Worm (Caenorhabditis elegans): ENCODE measurements around the gene nhr-229.
"Not testable (repeated sequence)": the region's sequence is repeated elsewhere in the genome, so short reads cannot be mapped to it uniquely, and the experiment has no call there.

The nhr-229 gene

DNA sequence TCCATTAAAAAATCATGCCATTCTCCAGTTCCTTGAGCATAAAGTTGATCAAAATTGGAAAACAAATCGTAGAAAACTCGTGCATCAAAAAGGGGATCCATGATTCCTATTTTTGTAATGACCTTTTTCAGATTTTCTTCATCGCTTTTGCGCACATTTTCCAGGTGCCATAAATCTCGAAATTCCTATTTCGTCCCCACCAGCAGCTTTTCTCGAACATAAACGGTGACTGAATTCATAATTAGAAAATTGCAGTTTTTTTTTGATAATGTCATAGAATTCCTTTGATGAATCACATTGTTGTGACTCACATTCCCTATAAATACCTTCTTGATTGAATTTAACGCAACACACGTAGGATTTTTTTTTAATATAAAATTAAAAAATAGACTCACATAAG is at the start of gene nhr-229:
Gene nhr-229 (minus strand): TSS at position 101 of the 400 bp plus-strand sequence.
- TF ChIP-seq tbx-11 (GFP tag; IDR thresholded peaks at IDR 0.05), result no peak

DNA sequence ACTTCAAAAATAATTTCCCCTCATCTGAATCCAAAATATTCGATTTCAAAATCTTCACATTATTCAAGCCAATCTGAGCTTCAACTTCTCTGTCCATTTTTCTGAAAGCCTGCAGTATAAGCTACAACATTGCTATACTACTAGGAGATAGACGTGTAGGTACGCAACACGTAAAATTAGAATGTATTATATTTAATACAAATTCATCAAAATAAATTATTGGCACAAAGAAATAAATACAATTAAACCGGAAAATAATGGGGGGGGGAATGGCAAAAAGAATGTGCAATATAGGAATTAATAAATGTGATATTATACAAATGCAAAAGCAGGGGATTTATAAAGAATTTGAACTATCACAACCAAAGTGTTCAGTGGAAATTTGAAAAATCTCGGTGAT is 48.3 kb upstream of the nhr-229 start, which contains the start of gene Y116A8C.25:
Gene Y116A8C.25 (minus strand): TSS at position 101 of the 400 bp plus-strand sequence.
- TF ChIP-seq aly-1 (tag; optimal IDR thresholded peaks at IDR 0.05), result no peak
- TF ChIP-seq tbx-37 (GFP tag; conservative IDR thresholded peaks at IDR 0.05), result no peak
- no peak for TF ChIP-seq tbx-11 (GFP tag; IDR thresholded peaks at IDR 0.05)
- TF ChIP-seq ceh-36 (tag; optimal IDR thresholded peaks at IDR 0.05), result no peak

DNA sequence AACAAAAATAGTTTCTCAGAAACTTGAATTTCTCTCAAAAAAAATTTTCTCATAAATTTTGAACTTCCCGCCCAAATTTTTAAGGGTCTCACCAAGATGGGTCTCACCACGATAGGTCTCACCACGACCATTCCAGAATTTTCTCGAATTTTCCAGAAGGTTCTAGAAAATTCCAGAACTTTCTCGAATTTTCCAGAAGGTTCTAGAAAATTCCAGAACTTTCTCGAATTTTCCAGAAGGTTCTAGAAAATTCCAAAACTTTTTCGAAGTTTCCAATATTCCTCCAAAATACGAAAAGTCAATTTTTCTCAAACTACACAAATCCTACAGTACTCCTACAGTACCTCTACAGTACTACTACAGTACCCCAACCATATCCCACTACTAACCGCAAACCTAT is 45.6 kb upstream of the nhr-229 start:
- TF ChIP-seq pes-1 (GFP tag; IDR thresholded peaks at IDR 0.05), result 0 out of 2 replicates have a peak, but pooled peaks have one; percentile 33

DNA sequence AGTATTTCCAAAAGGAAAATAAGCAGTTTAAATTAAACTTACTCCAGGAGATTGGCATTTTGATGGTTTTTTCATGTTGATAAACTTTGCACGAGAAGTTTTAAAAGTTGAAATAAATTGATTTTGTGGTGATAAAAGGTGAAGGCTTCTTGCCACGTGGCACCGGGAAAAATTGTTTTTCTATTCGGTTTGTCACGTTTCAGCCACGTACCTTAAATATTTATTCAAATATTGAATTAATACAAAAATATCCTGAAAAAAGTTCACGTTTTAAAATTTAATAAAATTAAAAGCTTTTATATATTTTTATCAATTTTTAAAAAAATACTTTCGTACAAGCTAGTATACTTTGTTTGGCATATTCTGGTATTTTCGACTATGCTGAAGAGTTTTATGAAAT is 40.4 kb upstream of the nhr-229 start, which contains the start of gene Y116A8C.24:
Gene Y116A8C.24 (minus strand): TSS at position 101 of the 400 bp plus-strand sequence.
- TF ChIP-seq flt-1 (GFP tag; IDR thresholded peaks at IDR 0.05); sea-1 (GFP tag; conservative IDR thresholded peaks at IDR 0.05); F13C5.2 (tag; optimal IDR thresholded peaks at IDR 0.05): not testable (repeated sequence)

DNA sequence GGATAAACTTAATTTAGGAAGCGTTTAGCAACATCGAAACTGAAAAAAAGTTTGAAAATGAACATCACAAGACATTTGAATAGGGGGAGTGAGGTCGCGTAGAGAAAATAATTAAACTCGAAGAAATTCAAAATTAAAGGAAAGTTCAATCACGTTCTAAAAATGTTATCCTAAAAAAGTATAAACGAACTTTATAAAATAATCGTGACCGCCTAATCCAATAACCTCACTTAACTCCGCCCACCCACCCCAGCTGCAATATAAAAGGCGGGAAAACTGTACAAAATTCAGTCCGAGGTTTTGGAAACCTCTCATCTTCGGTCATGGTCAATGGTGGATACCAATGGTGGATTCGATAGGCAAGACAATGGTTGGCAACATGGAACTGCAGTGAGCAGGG is 34.5 kb upstream of the nhr-229 start, which contains the start of gene Y116A8C.465:
Gene Y116A8C.465 (plus strand): TSS at position 301 of the 400 bp plus-strand sequence.
- TF ChIP-seq ceh-13 (GFP tag; optimal IDR thresholded peaks at IDR 0.05); F13C5.2 (tag; optimal IDR thresholded peaks at IDR 0.05); tbx-37 (GFP tag; conservative IDR thresholded peaks at IDR 0.05): not testable (repeated sequence)

DNA sequence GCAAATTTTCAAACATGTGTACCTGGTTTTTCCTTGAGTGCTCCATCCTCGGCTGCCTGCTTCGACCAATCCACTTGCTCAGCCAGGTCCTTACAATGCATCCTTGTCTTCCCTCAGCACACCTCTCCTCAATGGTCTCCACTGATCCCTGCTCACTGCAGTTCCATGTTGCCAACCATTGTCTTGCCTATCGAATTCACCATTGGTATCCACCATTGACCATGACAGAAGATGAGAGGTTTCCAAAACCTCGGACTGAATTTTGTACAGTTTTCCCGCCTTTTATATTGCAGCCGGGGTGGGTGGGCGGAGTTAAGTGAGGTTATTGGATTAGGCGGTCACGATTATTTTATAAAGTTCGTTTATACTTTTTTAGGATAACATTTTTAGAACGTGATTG is 33.3 kb upstream of the nhr-229 start, which contains the start of gene Y116A8C.467:
Gene Y116A8C.467 (minus strand): TSS at position 101 of the 400 bp plus-strand sequence.
- TF ChIP-seq tbx-37 (GFP tag; conservative IDR thresholded peaks at IDR 0.05); hnd-1 (tag; optimal IDR thresholded peaks at IDR 0.05); F13C5.2 (tag; optimal IDR thresholded peaks at IDR 0.05): not testable (repeated sequence)

DNA sequence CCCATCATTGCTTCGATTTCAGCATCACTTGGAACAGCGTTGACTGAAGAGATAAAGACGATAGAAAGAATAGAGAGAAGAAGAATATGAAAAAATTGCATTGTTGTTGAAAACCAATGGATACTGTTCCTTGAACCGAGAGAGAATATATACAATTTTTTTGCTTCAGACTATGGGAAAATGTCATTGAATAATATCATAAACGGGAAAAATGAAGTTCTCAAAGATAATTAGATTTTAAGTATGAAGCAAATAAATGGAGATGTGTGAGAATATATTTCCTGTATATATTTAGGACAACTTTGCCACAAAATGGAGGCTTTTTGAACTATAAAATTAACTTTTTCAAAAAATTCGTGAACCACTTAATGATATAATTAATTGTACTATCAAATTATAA is 27.6 kb upstream of the nhr-229 start, which contains the start of gene Y116A8C.44:
Gene Y116A8C.44 (minus strand): TSS at position 101 of the 400 bp plus-strand sequence.
- TF ChIP-seq B0310.2 (tag; optimal IDR thresholded peaks at IDR 0.05) (no peak), sea-1 (GFP tag; conservative IDR thresholded peaks at IDR 0.05) (no peak), hnd-1 (tag; optimal IDR thresholded peaks at IDR 0.05) (no peak), ama-1 (optimal IDR thresholded peaks at IDR 0.05) (no peak), pes-1 (GFP tag; IDR thresholded peaks at IDR 0.05) (no peak), hmg-4 (GFP tag; optimal IDR thresholded peaks at IDR 0.05) (no peak), F13C5.2 (tag; optimal IDR thresholded peaks at IDR 0.05) (no peak), scrt-1 (GFP tag; IDR thresholded peaks at IDR 0.05) (no peak), hmbx-1 (tag; optimal IDR thresholded peaks at IDR 0.05) (no peak), ceh-13 (GFP tag; optimal IDR thresholded peaks at IDR 0.05) (no peak), tbx-37 (GFP tag; conservative IDR thresholded peaks at IDR 0.05) (no peak), tra-4 (tag; optimal IDR thresholded peaks at IDR 0.05) (no peak), ets-7 (tag; optimal IDR thresholded peaks at IDR 0.05) (no peak), tbx-11 (GFP tag; IDR thresholded peaks at IDR 0.05) (no peak), flt-1 (GFP tag; IDR thresholded peaks at IDR 0.05) (no peak), aly-1 (tag; optimal IDR thresholded peaks at IDR 0.05) (no peak), ceh-36 (tag; optimal IDR thresholded peaks at IDR 0.05) (no peak)

DNA sequence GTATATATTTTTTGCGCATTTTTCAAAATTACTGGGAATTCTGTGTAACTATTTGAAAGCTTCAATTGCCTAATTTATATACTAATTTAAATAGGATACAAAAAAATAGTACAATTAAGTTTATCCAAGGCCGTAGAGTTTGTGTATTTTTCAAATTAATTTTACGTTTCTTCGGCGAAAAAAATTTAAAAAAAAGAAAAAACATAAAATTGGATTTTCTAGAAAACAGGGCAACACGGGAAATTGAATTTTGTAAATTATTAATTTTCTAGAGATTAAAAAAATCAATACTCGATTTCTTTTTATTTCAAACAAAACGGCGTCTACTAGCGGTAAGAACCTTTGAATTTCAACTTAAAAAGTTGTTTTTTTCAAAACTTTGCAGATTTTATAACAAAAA is 22.9 kb upstream of the nhr-229 start, which contains the start of gene Y116A8C.23:
Gene Y116A8C.23 (plus strand): TSS at position 301 of the 400 bp plus-strand sequence.
- TF ChIP-seq B0310.2 (tag; optimal IDR thresholded peaks at IDR 0.05) (no peak), sea-1 (GFP tag; conservative IDR thresholded peaks at IDR 0.05) (no peak), ceh-13 (GFP tag; optimal IDR thresholded peaks at IDR 0.05) (no peak), tra-4 (tag; optimal IDR thresholded peaks at IDR 0.05) (no peak), hmg-4 (GFP tag; optimal IDR thresholded peaks at IDR 0.05) (no peak), F13C5.2 (tag; optimal IDR thresholded peaks at IDR 0.05) (no peak), tbx-11 (GFP tag; IDR thresholded peaks at IDR 0.05) (no peak), aly-1 (tag; optimal IDR thresholded peaks at IDR 0.05) (no peak), tbx-37 (GFP tag; conservative IDR thresholded peaks at IDR 0.05) (no peak), ets-7 (tag; optimal IDR thresholded peaks at IDR 0.05) (no peak), hnd-1 (tag; optimal IDR thresholded peaks at IDR 0.05) (no peak), pes-1 (GFP tag; IDR thresholded peaks at IDR 0.05) (no peak), hmbx-1 (tag; optimal IDR thresholded peaks at IDR 0.05) (no peak), ama-1 (optimal IDR thresholded peaks at IDR 0.05) (no peak), ceh-36 (tag; optimal IDR thresholded peaks at IDR 0.05) (no peak)

DNA sequence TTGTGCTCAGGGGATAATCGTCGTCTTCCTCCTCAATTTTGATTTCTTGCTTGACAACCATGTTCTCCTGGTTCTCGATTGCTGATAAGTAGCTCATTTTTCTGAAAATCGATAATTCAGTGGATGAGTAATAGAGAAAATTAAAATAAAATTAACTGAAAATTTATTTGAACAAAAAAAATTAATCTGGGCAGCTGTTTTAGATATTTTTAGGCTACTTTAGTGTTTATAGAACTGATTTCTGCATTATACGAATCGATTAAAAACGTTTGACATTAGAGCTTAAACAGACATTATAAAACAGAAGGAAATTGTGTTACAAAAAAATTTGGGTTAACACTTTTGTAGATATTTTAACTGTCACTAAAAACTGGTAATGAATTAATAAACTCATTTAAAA is 17.9 kb upstream of the nhr-229 start, which contains the start of gene athp-3:
Gene athp-3 (minus strand): TSS at position 101 of the 400 bp plus-strand sequence.
- no peak for TF ChIP-seq scrt-1 (GFP tag; IDR thresholded peaks at IDR 0.05)
- TF ChIP-seq ama-1 (optimal IDR thresholded peaks at IDR 0.05), result no peak
- TF ChIP-seq F13C5.2 (tag; optimal IDR thresholded peaks at IDR 0.05), result no peak
- TF ChIP-seq B0310.2 (tag; optimal IDR thresholded peaks at IDR 0.05), result no peak
- TF ChIP-seq hnd-1 (tag; optimal IDR thresholded peaks at IDR 0.05), result no peak
- no peak for TF ChIP-seq tbx-11 (GFP tag; IDR thresholded peaks at IDR 0.05)
- no peak for TF ChIP-seq ceh-36 (tag; optimal IDR thresholded peaks at IDR 0.05)
- TF ChIP-seq tbx-37 (GFP tag; conservative IDR thresholded peaks at IDR 0.05), result no peak
- TF ChIP-seq flt-1 (GFP tag; IDR thresholded peaks at IDR 0.05), result no peak
- TF ChIP-seq ceh-13 (GFP tag; optimal IDR thresholded peaks at IDR 0.05), result no peak
- TF ChIP-seq pes-1 (GFP tag; IDR thresholded peaks at IDR 0.05), result no peak
